Fruit fly (Drosophila melanogaster) whole organism, embryonic: Measurements from ENCODE around the gene RpS25.

ENCODE experiments used
- ATbp ChIP-seq: fragments of 200-800 bp; sonication (Bioruptor generic); optimal IDR thresholded peaks from 2 replicates; lab custom pipeline; 2017; ENCODE audit warnings: missing biosample characterization, mild to moderate bottlenecking, missing genetic modification characterization, missing genetic modification reagents
- CG11398 ChIP-seq: fragments of 200-800 bp; sonication (Bioruptor generic); optimal IDR thresholded peaks from 2 replicates; lab custom pipeline; 2016; ENCODE audit warnings: missing biosample characterization, missing genetic modification characterization
- CG12104 ChIP-seq: fragments of 200-800 bp; sonication (Bioruptor generic); optimal IDR thresholded peaks from 3 replicates; lab custom pipeline; 2016; ENCODE audit warnings: missing biosample characterization, missing genetic modification characterization
- CG12155 ChIP-seq: fragments of 200-800 bp; sonication (Bioruptor generic); optimal IDR thresholded peaks from 3 replicates; lab custom pipeline; 2016; ENCODE audit warnings: missing biosample characterization, missing genetic modification characterization
- CG12236 ChIP-seq: fragments of 200-800 bp; sonication (Bioruptor generic); optimal IDR thresholded peaks from 2 replicates; lab custom pipeline; 2016; ENCODE audit warnings: missing biosample characterization, missing genetic modification characterization
- CG1233 ChIP-seq: fragments of 200-800 bp; sonication (Bioruptor generic); optimal IDR thresholded peaks from 4 replicates; lab custom pipeline; 2018; ENCODE audit warnings: missing biosample characterization, mild to moderate bottlenecking, missing genetic modification characterization
- CG14667 ChIP-seq: fragments of 200-800 bp; sonication (Bioruptor generic); IDR thresholded peaks from 2 replicates; pipeline ENCODE4 v1.3.6; 2022; ENCODE audit warnings: missing biosample characterization, missing genetic modification characterization
- CG17385 ChIP-seq: fragments of 200-800 bp; sonication (Bioruptor generic); optimal IDR thresholded peaks from 3 replicates; lab custom pipeline; 2018; ENCODE audit warnings: missing biosample characterization, mild to moderate bottlenecking, missing genetic modification characterization
- CG2889 ChIP-seq: fragments of 200-800 bp; sonication (Bioruptor generic); IDR thresholded peaks from 3 replicates; pipeline ENCODE4 v1.3.6; 2022; ENCODE audit warnings: missing biosample characterization, missing genetic modification characterization
- CG31388 ChIP-seq: fragments of 200-800 bp; sonication (Bioruptor generic); optimal IDR thresholded peaks from 2 replicates; lab custom pipeline; 2016; ENCODE audit warnings: missing biosample characterization, missing genetic modification characterization
- CG3407 ChIP-seq: fragments of 200-800 bp; sonication (Bioruptor generic); optimal IDR thresholded peaks from 2 replicates; lab custom pipeline; 2018; ENCODE audit warnings: missing biosample characterization, mild to moderate bottlenecking, missing genetic modification characterization
- CG34224 ChIP-seq: fragments of 200-800 bp; sonication (Bioruptor generic); IDR thresholded peaks from 3 replicates; pipeline ENCODE4 v1.3.6; 2022; ENCODE audit warnings: missing biosample characterization, missing genetic modification characterization; ENCODE audit not compliant: partially characterized antibody
- CG42726 ChIP-seq: fragments of 200-800 bp; sonication (Bioruptor generic); IDR thresholded peaks from 2 replicates; pipeline ENCODE4 v1.3.6; 2022; ENCODE audit warnings: missing biosample characterization, missing genetic modification characterization; ENCODE audit not compliant: partially characterized antibody
- CG6791 ChIP-seq: fragments of 200-800 bp; sonication (Bioruptor generic); IDR thresholded peaks from 3 replicates; pipeline ENCODE4 v1.3.6; 2022; ENCODE audit warnings: missing biosample characterization, missing genetic modification characterization; ENCODE audit not compliant: partially characterized antibody
- CG7357 ChIP-seq: fragments of 200-800 bp; sonication (Bioruptor generic); IDR thresholded peaks from 3 replicates; pipeline ENCODE4 v1.3.6; 2022; ENCODE audit warnings: missing biosample characterization, missing genetic modification characterization
- CG7839 ChIP-seq: fragments of 200-800 bp; sonication (Bioruptor generic); optimal IDR thresholded peaks from 3 replicates; lab custom pipeline; 2018; ENCODE audit warnings: missing biosample characterization, mild to moderate bottlenecking, missing genetic modification characterization, moderate library complexity
- CG9797 ChIP-seq: fragments of 200-800 bp; sonication (Bioruptor generic); optimal IDR thresholded peaks from 3 replicates; lab custom pipeline; 2018; ENCODE audit warnings: missing biosample characterization, mild to moderate bottlenecking, missing genetic modification characterization
- Camta ChIP-seq: fragments of 200-800 bp; sonication (Bioruptor generic); optimal IDR thresholded peaks from 2 replicates; lab custom pipeline; 2016; ENCODE audit warnings: missing biosample characterization, missing genetic modification characterization
- D ChIP-seq, 2 experiments: fragments of 200-800 bp in 1 of 2; fragments of >200 bp in 1 of 2; sonication (Bioruptor generic) in 1 of 2; optimal IDR thresholded peaks; 2 replicates in 1 of 2; 3 replicates in 1 of 2; lab custom pipeline; 2017; ENCODE audit warnings: mild to moderate bottlenecking in 1 of 2, missing biosample characterization in 1 of 2, missing genetic modification characterization in 1 of 2, missing genetic modification reagents in 1 of 2
- Dbx ChIP-seq: fragments of 200-800 bp; sonication (Bioruptor generic); IDR thresholded peaks from 3 replicates; pipeline ENCODE4 v1.3.6; 2022; ENCODE audit warnings: missing biosample characterization, missing genetic modification characterization
- Dll ChIP-seq: fragments of 200-800 bp; sonication (Bioruptor generic); IDR thresholded peaks from 4 replicates; pipeline ENCODE4 v1.3.6; 2022; ENCODE audit warnings: missing biosample characterization, missing genetic modification characterization; ENCODE audit not compliant: partially characterized antibody
- Doc3 ChIP-seq: fragments of 200-800 bp; sonication (Bioruptor generic); IDR thresholded peaks from 3 replicates; pipeline ENCODE4 v1.3.6; 2022; ENCODE audit warnings: missing biosample characterization, missing genetic modification characterization; ENCODE audit not compliant: partially characterized antibody
- Elba2 ChIP-seq: fragments of 200-800 bp; sonication (Bioruptor generic); optimal IDR thresholded peaks from 3 replicates; lab custom pipeline; 2016; ENCODE audit warnings: missing biosample characterization, missing genetic modification characterization
- HHEX ChIP-seq: fragments of 200-800 bp; sonication (Bioruptor generic); optimal IDR thresholded peaks from 3 replicates; lab custom pipeline; 2017; ENCODE audit warnings: missing biosample characterization, mild to moderate bottlenecking, missing genetic modification characterization, missing genetic modification reagents
- HLH3B ChIP-seq: fragments of 200-800 bp; sonication (Bioruptor generic); IDR thresholded peaks from 2 replicates; pipeline ENCODE4 v1.3.6; 2022; ENCODE audit warnings: missing biosample characterization, missing genetic modification characterization
- HmgZ ChIP-seq: fragments of 200-800 bp; sonication (Bioruptor generic); optimal IDR thresholded peaks from 2 replicates; lab custom pipeline; 2018; ENCODE audit warnings: missing biosample characterization, mild to moderate bottlenecking, missing genetic modification characterization
- Hmx ChIP-seq: fragments of 200-800 bp; sonication (Bioruptor generic); optimal IDR thresholded peaks from 2 replicates; lab custom pipeline; 2016; ENCODE audit warnings: missing biosample characterization, missing genetic modification characterization
- Lim3 ChIP-seq: fragments of 200-800 bp; sonication (Bioruptor generic); IDR thresholded peaks from 2 replicates; pipeline ENCODE4 v1.3.6; 2022; ENCODE audit warnings: missing biosample characterization, missing genetic modification characterization
- Meics ChIP-seq: fragments of 200-800 bp; sonication (Bioruptor generic); optimal IDR thresholded peaks from 2 replicates; lab custom pipeline; 2017; ENCODE audit warnings: missing biosample characterization, mild to moderate bottlenecking, missing genetic modification characterization
- Mrtf ChIP-seq: fragments of 200-800 bp; sonication (Bioruptor generic); IDR thresholded peaks from 3 replicates; pipeline ENCODE4 v1.3.6; 2022; ENCODE audit warnings: missing biosample characterization, missing genetic modification characterization
- Poxn ChIP-seq: fragments of 200-800 bp; sonication (Bioruptor generic); IDR thresholded peaks from 2 replicates; pipeline ENCODE4 v1.3.6; 2022; ENCODE audit warnings: missing biosample characterization, missing genetic modification characterization
- Scr ChIP-seq: fragments of 200-800 bp; sonication (Bioruptor generic); IDR thresholded peaks from 2 replicates; pipeline ENCODE4 v1.3.6; 2022; ENCODE audit warnings: missing biosample characterization, missing genetic modification characterization; ENCODE audit not compliant: partially characterized antibody
- Sox100B ChIP-seq: fragments of 200-800 bp; sonication (Bioruptor generic); optimal IDR thresholded peaks from 3 replicates; lab custom pipeline; 2018; ENCODE audit warnings: missing biosample characterization, mild to moderate bottlenecking, missing genetic modification characterization
- YL-1 ChIP-seq: fragments of 200-800 bp; sonication (Bioruptor generic); optimal IDR thresholded peaks from 3 replicates; lab custom pipeline; 2017; ENCODE audit warnings: missing biosample characterization, mild to moderate bottlenecking, missing genetic modification characterization
- emc ChIP-seq: fragments of 200-800 bp; sonication (Bioruptor generic); optimal IDR thresholded peaks from 2 replicates; lab custom pipeline; 2016; ENCODE audit warnings: missing biosample characterization, missing genetic modification characterization
- gro ChIP-seq: fragments of 200-800 bp; sonication (Bioruptor generic); optimal IDR thresholded peaks from 2 replicates; lab custom pipeline; 2016; ENCODE audit warnings: missing biosample characterization, missing genetic modification characterization
- hbn ChIP-seq: fragments of 200-800 bp; sonication (Bioruptor generic); IDR thresholded peaks from 2 replicates; pipeline ENCODE4 v1.3.6; 2022; ENCODE audit warnings: missing biosample characterization, missing genetic modification characterization; ENCODE audit not compliant: partially characterized antibody
- kah ChIP-seq: fragments of 200-800 bp; sonication (Bioruptor generic); optimal IDR thresholded peaks from 2 replicates; lab custom pipeline; 2018; ENCODE audit warnings: missing biosample characterization, mild to moderate bottlenecking, missing genetic modification characterization
- luna ChIP-seq: fragments of 200-800 bp; sonication (Bioruptor generic); optimal IDR thresholded peaks from 2 replicates; lab custom pipeline; 2016; ENCODE audit warnings: missing biosample characterization, missing genetic modification characterization
- nom ChIP-seq: fragments of 200-800 bp; sonication (Bioruptor generic); optimal IDR thresholded peaks from 2 replicates; lab custom pipeline; 2017; ENCODE audit warnings: missing biosample characterization, missing genetic modification characterization, mild to moderate bottlenecking, moderate library complexity, missing genetic modification reagents
- peb ChIP-seq: fragments of 200-800 bp; sonication (Bioruptor generic); IDR thresholded peaks from 2 replicates; pipeline ENCODE4 v1.3.6; 2022; ENCODE audit warnings: missing biosample characterization, missing genetic modification characterization
- rib ChIP-seq: fragments of 200-800 bp; sonication (Bioruptor generic); IDR thresholded peaks from 2 replicates; pipeline ENCODE4 v1.3.6; 2022; ENCODE audit warnings: missing biosample characterization, missing genetic modification characterization
- sna ChIP-seq: fragments of 200-800 bp; sonication (Bioruptor generic); IDR thresholded peaks from 2 replicates; pipeline ENCODE4 v1.3.6; 2022; ENCODE audit warnings: missing biosample characterization, missing genetic modification characterization; ENCODE audit not compliant: partially characterized antibody
- sr ChIP-seq: fragments of 200-800 bp; sonication (Bioruptor generic); IDR thresholded peaks from 3 replicates; pipeline ENCODE4 v1.3.6; 2022; ENCODE audit warnings: missing biosample characterization, missing genetic modification characterization
- stwl ChIP-seq: fragments of 200-800 bp; sonication (Bioruptor generic); optimal IDR thresholded peaks from 3 replicates; lab custom pipeline; 2018; ENCODE audit warnings: missing biosample characterization, mild to moderate bottlenecking, missing genetic modification characterization, moderate library complexity
- unc-4 ChIP-seq: fragments of 200-800 bp; sonication (Bioruptor generic); IDR thresholded peaks from 2 replicates; pipeline ENCODE4 v1.3.6; 2022; ENCODE audit warnings: missing biosample characterization, missing genetic modification characterization; ENCODE audit not compliant: partially characterized antibody
- unpg ChIP-seq: fragments of 200-800 bp; sonication (Bioruptor generic); optimal IDR thresholded peaks from 3 replicates; lab custom pipeline; 2018; ENCODE audit warnings: missing biosample characterization, mild to moderate bottlenecking, missing genetic modification characterization, moderate library complexity
- vfl ChIP-seq: fragments of 200-800 bp; sonication (Bioruptor generic); optimal IDR thresholded peaks from 2 replicates; lab custom pipeline; 2016; ENCODE audit warnings: missing biosample characterization, missing genetic modification characterization
- zen ChIP-seq: fragments of 200-800 bp; sonication (Bioruptor generic); optimal IDR thresholded peaks from 3 replicates; lab custom pipeline; 2018; ENCODE audit warnings: missing biosample characterization, mild to moderate bottlenecking, missing genetic modification characterization, moderate library complexity

The RpS25 gene

dm6 chr3R:11200885-11201421 lies 15.1 kb downstream of the RpS25 start (continued):
- no peak for TF ChIP-seq stwl
- TF ChIP-seq CG7839 (tag; lab: Kevin White, UChicago) = peak; percentile 79
- no peak for TF ChIP-seq kah (GFP tag; lab: Kevin White, UChicago)
- peak; percentile 35; the same call in 1 of the 3 replicates for TF ChIP-seq Dbx
- no peak for TF ChIP-seq Dll
- no peak for TF ChIP-seq emc (GFP tag; lab: Kevin White, UChicago)
- TF ChIP-seq Camta (GFP tag; lab: Kevin White, UChicago) = no peak
- no peak for TF ChIP-seq gro
- no peak for TF ChIP-seq D (optimal IDR thresholded peaks at IDR 0.05; lab: Kevin White, UChicago)
- no peak for TF ChIP-seq D (GFP tag; optimal IDR thresholded peaks at IDR 0.05; lab: Kevin White, UChicago)
- TF ChIP-seq Scr = no peak
- TF ChIP-seq Poxn = no peak
- TF ChIP-seq CG12236 = no peak
- no peak for TF ChIP-seq CG42726
- TF ChIP-seq sr (GFP tag; lab: Robert Waterston, UW) = no peak
- TF ChIP-seq Elba2 = no peak
- TF ChIP-seq CG6791 (GFP tag; lab: Robert Waterston, UW) = no peak
- TF ChIP-seq CG3407 (GFP tag; lab: Kevin White, UChicago) = peak; percentile 25
- TF ChIP-seq ATbp = no peak
- TF ChIP-seq CG14667 (GFP tag; lab: Robert Waterston, UW) = no peak
- TF ChIP-seq YL-1 (GFP tag; lab: Kevin White, UChicago) = no peak
- no peak for TF ChIP-seq zen
- no peak for TF ChIP-seq Doc3 (GFP tag; lab: Robert Waterston, UW)
- no peak for TF ChIP-seq CG31388 (GFP tag; lab: Kevin White, UChicago)
- no peak for TF ChIP-seq CG2889 (GFP tag; lab: Robert Waterston, UW)
- TF ChIP-seq CG9797 (GFP tag; lab: Kevin White, UChicago) = no peak
- no peak for TF ChIP-seq vfl (GFP tag; lab: Kevin White, UChicago)
- peak; percentile 58 for TF ChIP-seq CG1233 (GFP tag; lab: Kevin White, UChicago)
- TF ChIP-seq, all 482 proteins: peak for 180

DNA sequence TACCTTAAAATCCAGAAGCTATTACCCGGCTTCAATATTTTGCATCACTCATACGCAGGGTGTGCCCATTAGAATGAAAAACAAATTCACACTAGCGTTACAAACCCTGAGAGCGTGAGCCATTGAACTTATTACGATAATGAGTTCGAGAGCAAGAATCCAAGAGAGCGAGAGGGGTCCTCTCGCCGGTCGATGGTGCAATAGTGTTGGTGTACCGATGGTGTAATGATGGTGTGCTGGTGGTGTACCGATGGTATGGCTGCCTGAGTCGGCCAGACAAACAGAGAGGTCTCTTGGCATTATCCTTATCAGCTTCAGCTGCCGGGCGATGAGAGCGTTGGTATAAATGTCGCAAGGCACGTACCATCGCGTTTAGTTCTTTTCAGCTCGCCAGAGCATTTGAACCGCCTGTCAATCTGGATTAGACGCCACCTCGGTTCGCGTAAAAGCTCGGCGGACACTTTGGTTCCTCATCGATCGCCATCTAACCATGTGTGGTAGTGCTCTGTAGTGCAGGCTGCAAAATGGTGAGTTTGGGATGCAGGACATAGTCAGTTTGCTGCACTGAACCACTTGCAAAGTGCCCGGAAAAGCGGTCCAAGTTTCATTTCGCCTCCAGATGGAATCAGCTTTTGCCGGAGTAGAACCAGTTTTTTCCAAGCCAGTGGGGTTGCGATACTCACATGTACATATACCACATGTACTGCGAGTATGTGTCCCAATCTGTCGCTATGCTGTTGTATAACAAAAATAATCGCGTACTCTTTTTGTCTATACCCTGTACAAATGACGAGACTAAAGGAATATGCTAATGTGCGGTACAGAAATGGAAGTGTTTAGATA lies 15.8 kb downstream of the RpS25 start:
- TF ChIP-seq HLH3B (no peak), CG7357 (GFP tag; lab: Robert Waterston, UW) (no peak), nom (GFP tag; lab: Kevin White, UChicago) (peak; percentile 1), Hmx (no peak), sna (GFP tag; lab: Robert Waterston, UW) (no peak), CG17385 (GFP tag; lab: Kevin White, UChicago) (peak; percentile 41), CG34224 (GFP tag; lab: Robert Waterston, UW) (no peak), luna (GFP tag; lab: Kevin White, UChicago) (no peak), Sox100B (GFP tag; lab: Kevin White, UChicago) (peak; percentile 30), CG12104 (GFP tag; lab: Kevin White, UChicago) (no peak), HmgZ (tag; lab: Kevin White, UChicago) (peak; percentile 48), unc-4 (GFP tag; lab: Robert Waterston, UW) (0 out of 2 replicates have a peak, but pooled peaks have one; percentile 15), HHEX (no peak), CG12155 (GFP tag; lab: Kevin White, UChicago) (no peak), peb (GFP tag; lab: Robert Waterston, UW) (no peak), rib (GFP tag; lab: Robert Waterston, UW) (no peak), Mrtf (no peak), unpg (GFP tag; lab: Kevin White, UChicago) (no peak), Meics (GFP tag; lab: Kevin White, UChicago) (no peak), CG11398 (GFP tag; lab: Kevin White, UChicago) (no peak), hbn (GFP tag; lab: Robert Waterston, UW) (no peak), Lim3 (no peak)
